Fruit fly (Drosophila melanogaster): ENCODE measurements around the gene Ku80.

DNA sequence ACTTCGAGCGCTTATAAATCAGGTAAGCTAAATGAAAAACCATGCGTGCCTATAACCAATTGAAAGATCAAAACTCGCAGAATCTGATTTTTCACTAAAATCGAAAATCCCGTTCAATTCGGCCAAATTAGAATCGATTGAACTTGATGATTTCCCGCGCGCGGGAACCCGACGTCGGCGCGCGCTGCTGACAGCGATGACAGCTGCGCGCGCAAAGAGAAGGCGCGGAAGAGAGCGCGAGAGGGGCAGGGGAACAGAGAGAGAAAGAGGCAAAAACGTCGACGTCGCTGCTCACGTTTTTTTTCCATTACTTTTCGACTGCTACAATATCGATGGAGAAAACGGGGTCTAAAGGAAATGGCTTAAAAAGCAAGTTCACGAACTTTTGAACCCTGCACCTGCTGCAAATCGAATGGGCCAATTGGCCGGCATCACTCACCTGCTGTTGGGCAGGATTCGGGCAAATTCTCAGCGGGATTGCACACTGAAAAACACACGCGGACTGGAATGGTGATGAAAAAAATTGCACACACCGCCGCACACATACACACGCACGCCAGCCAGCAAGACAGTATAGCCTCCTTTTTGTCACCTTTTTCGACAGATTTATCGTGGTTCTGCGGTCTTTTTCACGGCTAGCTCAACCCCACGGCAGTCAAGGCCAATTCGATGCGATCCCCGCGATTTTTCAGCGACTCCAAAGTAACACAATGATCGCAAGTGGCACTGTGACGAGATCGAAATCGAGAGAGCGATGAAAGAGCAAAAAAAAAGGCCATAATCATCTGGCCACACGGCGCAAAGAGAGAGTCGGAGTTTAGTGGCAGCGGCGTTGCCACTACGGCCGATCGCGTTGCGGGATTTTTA, 23.3 kb downstream of the Ku80 start, which contains the start of gene CycE:
- peak; percentile 43 for TF ChIP-seq EcR (GFP tag; optimal IDR thresholded peaks at IDR 0.05)
- no peak for TF ChIP-seq D1 (tag; optimal IDR thresholded peaks at IDR 0.05)
- no peak for TF ChIP-seq Ets98B (GFP tag; IDR thresholded peaks at IDR 0.05)
- TF ChIP-seq Pif1A (GFP tag; optimal IDR thresholded peaks at IDR 0.05), result no peak
- TF ChIP-seq CG12605 (GFP tag; IDR thresholded peaks at IDR 0.05), result no peak
- TF ChIP-seq CG14655 (GFP tag; optimal IDR thresholded peaks at IDR 0.05), result no peak
- TF ChIP-seq CG17806 (tag; optimal IDR thresholded peaks at IDR 0.05), result no peak
- TF ChIP-seq Pif1B (GFP tag; optimal IDR thresholded peaks at IDR 0.05), result no peak
- TF ChIP-seq CG32121 (GFP tag; IDR thresholded peaks at IDR 0.05), result no peak
- TF ChIP-seq CG34367 (tag; optimal IDR thresholded peaks at IDR 0.05), result no peak
- no peak for TF ChIP-seq CG13204 (GFP tag; optimal IDR thresholded peaks at IDR 0.05)
